Fruit fly (Drosophila melanogaster) whole organism, wandering third instar larva: ENCODE measurements around the gene CG31797.

Experiments used
- Dif ChIP-seq: fragments of 200-275, 200-300 bp; sonication (Bioruptor generic); optimal IDR thresholded peaks from 2 replicates; lab custom pipeline; 2018; ENCODE audit warnings: missing biosample characterization, missing genetic modification characterization; ENCODE audit not compliant: partially characterized antibody
- Hr83 ChIP-seq: fragments of 200-300 bp; sonication (Bioruptor generic); optimal IDR thresholded peaks from 2 replicates; lab custom pipeline; 2016; ENCODE audit warnings: missing biosample characterization, mild to moderate bottlenecking, missing genetic modification characterization, moderate library complexity; ENCODE audit not compliant: poor library complexity, severe bottlenecking
- Vsx2 ChIP-seq: fragments of 200-300, 225-300 bp; sonication (Bioruptor generic); optimal IDR thresholded peaks from 2 replicates; lab custom pipeline; 2018; ENCODE audit warnings: missing biosample characterization, missing genetic modification characterization; ENCODE audit not compliant: partially characterized antibody
- br ChIP-seq: fragments of 200-800 bp; sonication (Bioruptor generic); optimal IDR thresholded peaks from 2 replicates; lab custom pipeline; 2016; ENCODE audit warnings: missing biosample characterization, missing genetic modification characterization
- h ChIP-seq: fragments of 200-800 bp; sonication (Bioruptor generic); optimal IDR thresholded peaks from 3 replicates; lab custom pipeline; 2016; ENCODE audit warnings: missing biosample characterization, mild to moderate bottlenecking, missing genetic modification characterization
- pan ChIP-seq: fragments of >200 bp; optimal IDR thresholded peaks from 2 replicates; lab custom pipeline; 2017
- tai ChIP-seq: sonication (Bioruptor generic); optimal IDR thresholded peaks from 2 replicates; lab custom pipeline; 2016; ENCODE audit warnings: missing biosample characterization, missing genetic modification characterization

DNA sequence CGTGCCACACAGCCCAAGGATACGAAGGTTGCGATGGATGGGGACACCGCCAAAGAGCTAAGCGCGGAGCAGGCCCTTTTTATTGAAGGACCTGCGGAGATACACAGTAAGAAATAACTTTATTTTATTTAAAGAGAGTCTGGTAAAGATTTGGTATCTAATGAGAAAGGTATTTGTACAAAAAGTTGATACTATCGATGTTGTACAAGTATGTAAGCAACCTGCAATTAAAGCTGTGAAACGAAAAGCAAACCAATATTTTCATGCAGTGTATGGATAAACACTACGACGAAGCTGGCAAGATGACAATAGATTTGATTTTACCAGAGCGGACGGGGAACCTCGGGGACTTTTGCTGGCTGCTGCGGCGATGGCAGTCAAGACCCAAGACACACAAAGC is 28.7 kb downstream of the CG31797 start:
- TF ChIP-seq br (GFP tag; lab: Kevin White, UChicago) (no peak), tai (GFP tag; lab: Kevin White, UChicago) (no peak), pan (no peak), h (GFP tag; lab: Kevin White, UChicago) (no peak), Dif (GFP tag; lab: Kevin White, UChicago) (no peak), Hr83 (no peak), Vsx2 (GFP tag; lab: Kevin White, UChicago) (no peak)
